Worm (Caenorhabditis elegans) whole organism, L4 larva: ENCODE data around the gene B0432.9.

Experiments
- F37D6.2 ChIP-seq: sonication (generic microtip); optimal IDR thresholded peaks from 2 replicates; lab custom pipeline; 2016; ENCODE audit warnings: mild to moderate bottlenecking, missing genetic modification characterization, missing compliant biosample characterization
- R02D3.7 ChIP-seq: fragments of 150-350 bp; sonication (generic microtip); optimal IDR thresholded peaks from 3 replicates; lab custom pipeline; 2014; ENCODE audit warnings: missing biosample characterization, missing genetic modification characterization
- T26A8.4 ChIP-seq: fragments of 200-800 bp; sonication (Bioruptor generic); IDR thresholded peaks from 2 replicates; pipeline ENCODE4 v1.3.6; 2022; ENCODE audit warnings: missing genetic modification characterization, missing compliant biosample characterization
- Y105C5A.15 ChIP-seq: fragments of 200-800 bp; sonication (Bioruptor generic); IDR thresholded peaks from 2 replicates; pipeline ENCODE4 v1.3.6; 2022; ENCODE audit warnings: missing genetic modification characterization, missing compliant biosample characterization
- Y75B8A.6 ChIP-seq: fragments of 200-800 bp; sonication (Bioruptor generic); IDR thresholded peaks from 2 replicates; pipeline ENCODE4 v1.3.6; 2022; ENCODE audit warnings: missing genetic modification reagents, missing genetic modification characterization, missing compliant biosample characterization
- ZK337.2 ChIP-seq: fragments of 200-800 bp; sonication (Bioruptor generic); IDR thresholded peaks from 2 replicates; pipeline ENCODE4 v1.3.6; 2022; ENCODE audit warnings: missing genetic modification reagents, missing genetic modification characterization, missing compliant biosample characterization
- ZK546.5 ChIP-seq, 2 experiments: sonication (generic microtip); optimal IDR thresholded peaks; 2 replicates each; lab custom pipeline; 2017; ENCODE audit warnings: missing biosample characterization in 2 of 2, missing genetic modification characterization in 2 of 2
- aly-2 ChIP-seq: sonication (generic microtip); optimal IDR thresholded peaks from 2 replicates; lab custom pipeline; 2018; ENCODE audit warnings: missing biosample characterization, missing genetic modification characterization
- ama-1 ChIP-seq: fragments of 150-350 bp; optimal IDR thresholded peaks from 2 replicates; lab custom pipeline; 2014; ENCODE audit warnings: inconsistent platforms, mixed read lengths
- arid-1 ChIP-seq: fragments of 200-800 bp; sonication (Bioruptor generic); conservative IDR thresholded peaks from 2 replicates; pipeline ENCODE4 v1.3.6; 2022; ENCODE audit warnings: missing genetic modification reagents, missing genetic modification characterization, missing compliant biosample characterization
- attf-4 ChIP-seq: sonication (generic microtip); optimal IDR thresholded peaks from 3 replicates; lab custom pipeline; 2017; ENCODE audit warnings: missing biosample characterization, missing genetic modification characterization
- ceh-28 ChIP-seq: fragments of 150-350 bp; optimal IDR thresholded peaks from 2 replicates; lab custom pipeline; 2014; ENCODE audit warnings: missing biosample characterization, missing genetic modification reagents, missing genetic modification characterization
- ces-1 ChIP-seq: fragments of 150-350 bp; sonication (generic microtip); optimal IDR thresholded peaks from 4 replicates; lab custom pipeline; 2014; ENCODE audit warnings: missing biosample characterization, missing genetic modification reagents, missing genetic modification characterization
- cey-2 ChIP-seq: sonication (generic microtip); optimal IDR thresholded peaks from 3 replicates; lab custom pipeline; 2017; ENCODE audit warnings: missing genetic modification characterization, mild to moderate bottlenecking, missing compliant biosample characterization, antibody characterized with exemption, borderline replicate concordance; ENCODE audit not compliant: insufficient read depth
- ctbp-1 ChIP-seq: fragments of 200-800 bp; sonication (Bioruptor generic); IDR thresholded peaks from 2 replicates; pipeline ENCODE4 v1.3.6; 2022; ENCODE audit warnings: missing genetic modification reagents, missing genetic modification characterization, missing compliant biosample characterization
- daf-12 ChIP-seq: fragments of 150-350 bp; optimal IDR thresholded peaks from 2 replicates; lab custom pipeline; 2014; ENCODE audit warnings: missing biosample characterization, missing genetic modification reagents, missing genetic modification characterization
- daf-16 ChIP-seq, 3 experiments: sonication (generic microtip); optimal IDR thresholded peaks; 2 replicates each; lab custom pipeline; 2016 to 2017; ENCODE audit warnings: missing genetic modification characterization in 3 of 3, missing genetic modification reagents in 3 of 3, mild to moderate bottlenecking in 2 of 3, missing compliant biosample characterization in 2 of 3, missing biosample characterization in 1 of 3, moderate library complexity in 1 of 3
- dmd-6 ChIP-seq: fragments of 200-800 bp; sonication (Bioruptor generic); IDR thresholded peaks from 2 replicates; pipeline ENCODE4 v1.3.6; 2022; ENCODE audit warnings: missing genetic modification reagents, missing genetic modification characterization, missing compliant biosample characterization
- dve-1 ChIP-seq: sonication (generic microtip); optimal IDR thresholded peaks from 2 replicates; lab custom pipeline; 2017; ENCODE audit warnings: antibody characterized with exemption, mild to moderate bottlenecking, missing genetic modification characterization, missing compliant biosample characterization; ENCODE audit not compliant: insufficient read depth
- egl-27 ChIP-seq: sonication (generic microtip); optimal IDR thresholded peaks from 3 replicates; lab custom pipeline; 2017; ENCODE audit warnings: missing biosample characterization, missing genetic modification reagents, missing genetic modification characterization
- egl-43 ChIP-seq: fragments of 200-800 bp; sonication (Bioruptor generic); IDR thresholded peaks from 2 replicates; pipeline ENCODE4 v1.3.6; 2022; ENCODE audit warnings: missing genetic modification reagents, missing genetic modification characterization, missing compliant biosample characterization
- fos-1 ChIP-seq: fragments of 150-350 bp; optimal IDR thresholded peaks from 2 replicates; lab custom pipeline; 2014; ENCODE audit warnings: missing biosample characterization, missing genetic modification characterization
- hlh-11 ChIP-seq: fragments of 200-800 bp; sonication (Bioruptor generic); optimal IDR thresholded peaks from 2 replicates; lab custom pipeline; 2018; ENCODE audit warnings: mild to moderate bottlenecking, missing genetic modification characterization, missing compliant biosample characterization
- jun-1 ChIP-seq: fragments of 150-350 bp; optimal IDR thresholded peaks from 2 replicates; lab custom pipeline; 2014; ENCODE audit warnings: missing biosample characterization, missing genetic modification reagents, missing genetic modification characterization
- lim-7 ChIP-seq: fragments of 200-800 bp; sonication (Bioruptor generic); IDR thresholded peaks from 2 replicates; pipeline ENCODE4 v1.3.6; 2022; ENCODE audit warnings: missing genetic modification characterization, missing compliant biosample characterization
- lin-1 ChIP-seq: fragments of 200-800 bp; sonication (Bioruptor generic); IDR thresholded peaks from 2 replicates; pipeline ENCODE4 v1.3.6; 2022; ENCODE audit warnings: missing genetic modification reagents, missing genetic modification characterization, missing compliant biosample characterization
- lin-38 ChIP-seq: fragments of 200-800 bp; sonication (Bioruptor generic); IDR thresholded peaks from 2 replicates; pipeline ENCODE4 v1.3.6; 2022; ENCODE audit warnings: missing genetic modification reagents, missing genetic modification characterization, missing compliant biosample characterization
- nhr-11 ChIP-seq: fragments of 150-350 bp; optimal IDR thresholded peaks from 2 replicates; lab custom pipeline; 2014; ENCODE audit warnings: missing biosample characterization, missing genetic modification characterization
- nhr-28 ChIP-seq: fragments of 150-350 bp; optimal IDR thresholded peaks from 2 replicates; lab custom pipeline; 2014; ENCODE audit warnings: missing biosample characterization, missing genetic modification characterization
- nhr-77 ChIP-seq: fragments of 150-350 bp; optimal IDR thresholded peaks from 2 replicates; lab custom pipeline; 2014; ENCODE audit warnings: missing biosample characterization, missing genetic modification characterization
- pqm-1 ChIP-seq: sonication (generic microtip); optimal IDR thresholded peaks from 2 replicates; lab custom pipeline; 2017; ENCODE audit warnings: missing biosample characterization, missing genetic modification characterization
- snpc-1.2 ChIP-seq: fragments of 200-800 bp; sonication (Bioruptor generic); IDR thresholded peaks from 2 replicates; pipeline ENCODE4 v1.3.6; 2022; ENCODE audit warnings: missing genetic modification reagents, missing genetic modification characterization, missing compliant biosample characterization
- snpc-4 ChIP-seq: fragments of 150-350 bp; optimal IDR thresholded peaks from 2 replicates; lab custom pipeline; 2014; ENCODE audit warnings: missing biosample characterization, missing genetic modification characterization
- unc-130 ChIP-seq: sonication (generic microtip); optimal IDR thresholded peaks from 2 replicates; lab custom pipeline; 2016; ENCODE audit warnings: missing genetic modification reagents, missing genetic modification characterization, missing compliant biosample characterization
- unc-62 ChIP-seq, 3 experiments: fragments of 150-350 bp in 1 of 3; sonication (generic microtip); optimal IDR thresholded peaks in 2 of 3; peaks in 1 of 3; 1 replicate in 1 of 3; 2 replicates in 2 of 3; lab custom pipeline; 2014 to 2017; ENCODE audit warnings: missing biosample characterization in 3 of 3, missing genetic modification characterization in 3 of 3, missing genetic modification reagents in 3 of 3, missing genotype in 1 of 3
- zfp-3 ChIP-seq: fragments of 200-800 bp; sonication (Bioruptor generic); conservative IDR thresholded peaks from 2 replicates; pipeline ENCODE4 v1.3.6; 2022; ENCODE audit warnings: missing genetic modification reagents, missing genetic modification characterization, missing compliant biosample characterization
- zip-2 ChIP-seq: fragments of 150-350 bp; optimal IDR thresholded peaks from 2 replicates; lab custom pipeline; 2014; ENCODE audit warnings: missing biosample characterization, missing genetic modification characterization
- ztf-11 ChIP-seq: fragments of 150-350 bp; optimal IDR thresholded peaks from 2 replicates; lab custom pipeline; 2014; ENCODE audit warnings: missing biosample characterization, missing genetic modification characterization
- ztf-7 ChIP-seq: fragments of 150-350 bp; optimal IDR thresholded peaks from 2 replicates; lab custom pipeline; 2014; ENCODE audit warnings: missing biosample characterization, missing genetic modification characterization

Gene B0432.9

DNA sequence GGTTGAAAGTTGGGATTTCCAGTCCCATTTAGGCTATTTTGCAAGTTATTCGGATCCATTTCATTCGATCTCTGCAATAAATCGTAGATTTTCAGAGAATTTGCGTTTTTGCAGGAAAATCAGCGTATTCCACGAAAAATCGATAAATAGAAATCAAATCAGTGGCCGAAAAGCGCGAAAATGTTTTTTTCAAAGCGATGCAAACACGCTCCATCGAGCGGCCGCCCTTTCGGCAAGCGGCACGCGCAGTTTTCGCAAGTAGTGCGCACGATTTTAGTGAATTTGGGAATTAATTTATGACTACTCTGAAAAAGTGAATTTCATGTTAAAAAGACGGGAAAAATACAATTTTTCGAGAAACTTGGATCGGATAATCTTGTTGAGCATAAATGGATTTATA, 28.4 kb downstream of the B0432.9 start (continued):
- TF ChIP-seq daf-16 (GFP tag; optimal IDR thresholded peaks at IDR 0.05; lab: Kevin White, UChicago) (peak; percentile 25 to 70), daf-16 (tag; optimal IDR thresholded peaks at IDR 0.05; lab: Kevin White, UChicago) (peak; percentile 80), snpc-4 (tag; lab: Kevin White, UChicago) (no peak), lin-1 (GFP tag; lab: Robert Waterston, UW) (0 out of 2 replicates have a peak, but pooled peaks have one; percentile 41), ztf-11 (tag; lab: Kevin White, UChicago) (no peak), lim-7 (peak; percentile 62; the same call in 1 of the 2 replicates), dmd-6 (GFP tag; lab: Robert Waterston, UW) (peak; percentile 76), arid-1 (GFP tag; lab: Robert Waterston, UW) (peak; percentile 96)

ce11 chrII:247736-248135, 35.8 kb downstream of the B0432.9 start:
- TF ChIP-seq unc-62 (GFP tag; optimal IDR thresholded peaks at IDR 0.05 in 1 of 2; lab: Kevin White, UChicago) (peak in 1 of 2 experiments; percentile 94), unc-62 (tag; optimal IDR thresholded peaks at IDR 0.05; lab: Kevin White, UChicago) (no peak), lim-7 (no peak)

DNA sequence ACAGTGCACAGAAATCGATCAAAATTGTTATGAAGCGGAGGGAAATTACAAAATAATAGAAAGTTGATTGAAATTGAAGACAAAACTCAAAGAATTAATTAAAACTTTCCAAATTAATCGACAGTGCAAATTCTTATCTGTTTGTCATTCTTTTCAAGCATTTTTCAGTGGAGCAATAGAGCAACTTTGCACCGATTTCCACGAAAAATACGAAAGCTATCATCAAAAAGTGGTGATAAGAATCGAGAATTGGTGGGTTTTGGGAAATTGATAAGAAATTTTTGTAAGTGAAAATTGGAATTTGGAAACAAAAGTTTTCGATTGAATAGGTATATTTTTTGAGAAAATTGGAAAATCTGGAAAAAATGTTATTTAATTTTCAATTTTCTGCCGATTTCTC, 43.5 kb downstream of the B0432.9 start:
- TF ChIP-seq pqm-1 (tag; lab: Kevin White, UChicago) (peak; percentile 100), dve-1 (peak; percentile 48), F37D6.2 (tag; lab: Kevin White, UChicago) (no peak), hlh-11 (tag; lab: Kevin White, UChicago) (peak; percentile 25), unc-130 (GFP tag; lab: Kevin White, UChicago) (no peak), daf-12 (tag; lab: Kevin White, UChicago) (no peak), ceh-28 (tag; lab: Kevin White, UChicago) (no peak), ces-1 (GFP tag; lab: Kevin White, UChicago) (no peak), ama-1 (lab: Kevin White, UChicago) (no peak), fos-1 (tag; lab: Kevin White, UChicago) (no peak), ctbp-1 (GFP tag; lab: Robert Waterston, UW) (no peak), R02D3.7 (tag; lab: Kevin White, UChicago) (no peak), daf-16 (GFP tag; optimal IDR thresholded peaks at IDR 0.05; lab: Kevin White, UChicago) (no peak), daf-16 (tag; optimal IDR thresholded peaks at IDR 0.05; lab: Kevin White, UChicago) (peak; percentile 39), nhr-28 (tag; lab: Kevin White, UChicago) (peak; percentile 73), zfp-3 (GFP tag; lab: Robert Waterston, UW) (no peak), T26A8.4 (GFP tag; lab: Robert Waterston, UW) (no peak), ZK337.2 (GFP tag; lab: Robert Waterston, UW) (no peak), snpc-1.2 (GFP tag; lab: Robert Waterston, UW) (no peak), attf-4 (no peak), Y75B8A.6 (no peak), zip-2 (tag; lab: Kevin White, UChicago) (no peak), ztf-7 (tag; lab: Kevin White, UChicago) (no peak), egl-43 (GFP tag; lab: Robert Waterston, UW) (no peak), ZK546.5 (tag; optimal IDR thresholded peaks at IDR 0.05; lab: Kevin White, UChicago) (no peak), egl-27 (tag; lab: Kevin White, UChicago) (no peak), nhr-11 (no peak), cey-2 (tag; lab: Kevin White, UChicago) (no peak), lin-38 (GFP tag; lab: Robert Waterston, UW) (peak; percentile 56), Y105C5A.15 (GFP tag; lab: Robert Waterston, UW) (no peak), aly-2 (no peak), dmd-6 (GFP tag; lab: Robert Waterston, UW) (peak; percentile 62), unc-62 (GFP tag; optimal IDR thresholded peaks at IDR 0.05 in 1 of 2; lab: Kevin White, UChicago) (peak in 1 of 2 experiments; percentile 19), unc-62 (tag; optimal IDR thresholded peaks at IDR 0.05; lab: Kevin White, UChicago) (no peak), nhr-77 (tag; lab: Kevin White, UChicago) (peak; percentile 43), jun-1 (tag; lab: Kevin White, UChicago) (no peak)
